Fruit fly (Drosophila melanogaster) whole organism, embryonic: ENCODE data around the gene CG1161.

Source experiments
- Bdp1 ChIP-seq: fragments of 200-800 bp; sonication (Bioruptor generic); optimal IDR thresholded peaks from 3 replicates; lab custom pipeline; 2016; ENCODE audit warnings: missing biosample characterization, missing genetic modification characterization
- Blimp-1 ChIP-seq: fragments of 200-800 bp; sonication (Bioruptor generic); optimal IDR thresholded peaks from 3 replicates; lab custom pipeline; 2018; ENCODE audit warnings: missing biosample characterization, missing genetic modification characterization, mild to moderate bottlenecking, moderate library complexity, missing genetic modification reagents
- CG10274 ChIP-seq: fragments of 200-800 bp; sonication (Bioruptor generic); optimal IDR thresholded peaks from 3 replicates; lab custom pipeline; 2017; ENCODE audit warnings: missing biosample characterization, mild to moderate bottlenecking, missing genetic modification characterization
- CG10543 ChIP-seq: fragments of 200-800 bp; sonication (Bioruptor generic); optimal IDR thresholded peaks from 3 replicates; lab custom pipeline; 2017; ENCODE audit warnings: missing biosample characterization, mild to moderate bottlenecking, missing genetic modification characterization, moderate library complexity
- CG10654 ChIP-seq: fragments of 200-800 bp; sonication (Bioruptor generic); optimal IDR thresholded peaks from 2 replicates; lab custom pipeline; 2016; ENCODE audit warnings: missing biosample characterization, missing genetic modification characterization
- CG10959 ChIP-seq: fragments of 200-800 bp; sonication (Bioruptor generic); IDR thresholded peaks from 2 replicates; pipeline ENCODE4 v1.3.6; 2022; ENCODE audit warnings: missing biosample characterization, missing genetic modification characterization
- CG11247 ChIP-seq: fragments of 200-800 bp; sonication (Bioruptor generic); IDR thresholded peaks from 2 replicates; pipeline ENCODE4 v1.3.6; 2022; ENCODE audit warnings: missing biosample characterization, missing genetic modification characterization
- CG12104 ChIP-seq: fragments of 200-800 bp; sonication (Bioruptor generic); optimal IDR thresholded peaks from 3 replicates; lab custom pipeline; 2016; ENCODE audit warnings: missing biosample characterization, missing genetic modification characterization
- CG12219 ChIP-seq: fragments of 200-800 bp; sonication (Bioruptor generic); optimal IDR thresholded peaks from 3 replicates; lab custom pipeline; 2018; ENCODE audit warnings: missing biosample characterization, mild to moderate bottlenecking, missing genetic modification characterization
- CG12236 ChIP-seq: fragments of 200-800 bp; sonication (Bioruptor generic); optimal IDR thresholded peaks from 2 replicates; lab custom pipeline; 2016; ENCODE audit warnings: missing biosample characterization, missing genetic modification characterization
- CG12769 ChIP-seq: fragments of 200-800 bp; sonication (Bioruptor generic); optimal IDR thresholded peaks from 2 replicates; lab custom pipeline; 2019; ENCODE audit warnings: missing biosample characterization, mild to moderate bottlenecking, missing genetic modification characterization, moderate library complexity
- CG13287 ChIP-seq: fragments of 200-800 bp; sonication (Bioruptor generic); IDR thresholded peaks from 2 replicates; pipeline ENCODE4 v1.3.6; 2022; ENCODE audit warnings: missing biosample characterization, missing genetic modification characterization; ENCODE audit not compliant: partially characterized antibody
- CG13894 ChIP-seq: fragments of 200-800 bp; sonication (Bioruptor generic); optimal IDR thresholded peaks from 3 replicates; lab custom pipeline; 2018; ENCODE audit warnings: missing biosample characterization, mild to moderate bottlenecking, missing genetic modification characterization, moderate library complexity
- CG14667 ChIP-seq: fragments of 200-800 bp; sonication (Bioruptor generic); IDR thresholded peaks from 2 replicates; pipeline ENCODE4 v1.3.6; 2022; ENCODE audit warnings: missing biosample characterization, missing genetic modification characterization
- CG15601 ChIP-seq: fragments of 200-800 bp; sonication (Bioruptor generic); optimal IDR thresholded peaks from 3 replicates; lab custom pipeline; 2019; ENCODE audit warnings: missing biosample characterization, mild to moderate bottlenecking, missing genetic modification characterization, moderate library complexity
- CG16813 ChIP-seq: fragments of 200-800 bp; sonication (Bioruptor generic); IDR thresholded peaks from 3 replicates; pipeline ENCODE4 v1.3.6; 2022; ENCODE audit warnings: missing biosample characterization, missing genetic modification characterization; ENCODE audit not compliant: partially characterized antibody
- CG17359 ChIP-seq: fragments of 200-800 bp; sonication (Bioruptor generic); optimal IDR thresholded peaks from 3 replicates; lab custom pipeline; 2018; ENCODE audit warnings: missing biosample characterization, mild to moderate bottlenecking, missing genetic modification characterization, moderate library complexity
- CG2199 ChIP-seq: fragments of 200-800 bp; sonication (Bioruptor generic); IDR thresholded peaks from 3 replicates; pipeline ENCODE4 v1.3.6; 2022; ENCODE audit warnings: missing biosample characterization, missing genetic modification characterization
- CG31441 ChIP-seq: fragments of 200-800 bp; sonication (Bioruptor generic); IDR thresholded peaks from 2 replicates; pipeline ENCODE4 v1.3.6; 2022; ENCODE audit warnings: missing biosample characterization, missing genetic modification characterization
- CG32767 ChIP-seq: fragments of 200-800 bp; sonication (Bioruptor generic); IDR thresholded peaks from 2 replicates; pipeline ENCODE4 v1.3.6; 2022; ENCODE audit warnings: missing biosample characterization, missing genetic modification characterization
- CG42726 ChIP-seq: fragments of 200-800 bp; sonication (Bioruptor generic); IDR thresholded peaks from 2 replicates; pipeline ENCODE4 v1.3.6; 2022; ENCODE audit warnings: missing biosample characterization, missing genetic modification characterization; ENCODE audit not compliant: partially characterized antibody
- CG4360 ChIP-seq: fragments of 200-800 bp; sonication (Bioruptor generic); IDR thresholded peaks from 2 replicates; pipeline ENCODE4 v1.3.6; 2022; ENCODE audit warnings: missing biosample characterization, missing genetic modification characterization
- CG6175 ChIP-seq: fragments of 200-800 bp; sonication (Bioruptor generic); IDR thresholded peaks from 3 replicates; pipeline ENCODE4 v1.3.6; 2022; ENCODE audit warnings: missing biosample characterization, missing genetic modification characterization
- CG6254 ChIP-seq: fragments of 200-800 bp; sonication (Bioruptor generic); optimal IDR thresholded peaks from 3 replicates; lab custom pipeline; 2017; ENCODE audit warnings: mild to moderate bottlenecking, missing biosample characterization, missing genetic modification reagents, missing genetic modification characterization
- CG6791 ChIP-seq: fragments of 200-800 bp; sonication (Bioruptor generic); IDR thresholded peaks from 3 replicates; pipeline ENCODE4 v1.3.6; 2022; ENCODE audit warnings: missing biosample characterization, missing genetic modification characterization; ENCODE audit not compliant: partially characterized antibody
- CG8290 ChIP-seq, 3 experiments: fragments of 200-800 bp; sonication (Bioruptor generic); optimal IDR thresholded peaks; 2 replicates each; lab custom pipeline; 2016 to 2019; ENCODE audit warnings: missing biosample characterization in 3 of 3, missing genetic modification characterization in 3 of 3, mild to moderate bottlenecking in 2 of 3, moderate library complexity in 1 of 3
- CkIIα-i1 ChIP-seq: fragments of 200-800 bp; sonication (Bioruptor generic); IDR thresholded peaks from 2 replicates; pipeline ENCODE4 v1.3.6; 2022; ENCODE audit warnings: missing biosample characterization, missing genetic modification characterization
- D19A ChIP-seq: fragments of 200-800 bp; optimal IDR thresholded peaks from 3 replicates; lab custom pipeline; 2019; ENCODE audit warnings: missing biosample characterization, mild to moderate bottlenecking, missing genetic modification characterization, moderate library complexity
- Hmr ChIP-seq: fragments of 200-800 bp; sonication (Bioruptor generic); optimal IDR thresholded peaks from 3 replicates; lab custom pipeline; 2017; ENCODE audit warnings: mild to moderate bottlenecking, missing biosample characterization, missing genetic modification reagents, missing genetic modification characterization
- Hr78 ChIP-seq, 2 experiments: fragments of 200-800 bp in 1 of 2; fragments of >200 bp in 1 of 2; sonication (Bioruptor generic) in 1 of 2; optimal IDR thresholded peaks; 2 replicates each; lab custom pipeline; 2017 to 2019; ENCODE audit warnings: missing biosample characterization in 2 of 2, missing genetic modification characterization in 2 of 2, mild to moderate bottlenecking in 1 of 2, moderate library complexity in 1 of 2
- Opbp ChIP-seq: fragments of 200-800 bp; sonication (Bioruptor generic); IDR thresholded peaks from 3 replicates; pipeline ENCODE4 v1.3.6; 2022; ENCODE audit warnings: missing biosample characterization, missing genetic modification characterization; ENCODE audit not compliant: partially characterized antibody
- amos ChIP-seq: fragments of 200-800 bp; sonication (Bioruptor generic); IDR thresholded peaks from 2 replicates; pipeline ENCODE4 v1.3.6; 2022; ENCODE audit warnings: missing biosample characterization, missing genetic modification characterization; ENCODE audit not compliant: partially characterized antibody
- ato ChIP-seq: fragments of 200-800 bp; sonication (Bioruptor generic); IDR thresholded peaks from 2 replicates; pipeline ENCODE4 v1.3.6; 2022; ENCODE audit warnings: missing biosample characterization, missing genetic modification characterization; ENCODE audit not compliant: partially characterized antibody
- chif ChIP-seq, 2 experiments: fragments of 200-800 bp; sonication (Bioruptor generic); optimal IDR thresholded peaks; 3 replicates each; lab custom pipeline; 2016; ENCODE audit warnings: missing biosample characterization in 2 of 2, missing genetic modification characterization in 2 of 2
- chinmo ChIP-seq: fragments of 200-800 bp; sonication (Bioruptor generic); IDR thresholded peaks from 4 replicates; pipeline ENCODE4 v1.3.6; 2022; ENCODE audit warnings: missing biosample characterization, missing genetic modification characterization; ENCODE audit not compliant: partially characterized antibody
- crc ChIP-seq: fragments of 200-800 bp; sonication (Bioruptor generic); optimal IDR thresholded peaks from 2 replicates; lab custom pipeline; 2016; ENCODE audit warnings: missing biosample characterization, missing genetic modification characterization
- crp ChIP-seq, 2 experiments: fragments of 200-800 bp; sonication (Bioruptor generic); optimal IDR thresholded peaks; 2 replicates in 1 of 2; 3 replicates in 1 of 2; lab custom pipeline; 2017; ENCODE audit warnings: missing biosample characterization in 2 of 2, missing genetic modification characterization in 2 of 2, mild to moderate bottlenecking in 1 of 2, moderate library complexity in 1 of 2
- ewg ChIP-seq: fragments of 200-800 bp; sonication (Bioruptor generic); optimal IDR thresholded peaks from 3 replicates; lab custom pipeline; 2017; ENCODE audit warnings: mild to moderate bottlenecking, missing biosample characterization, missing genetic modification reagents, missing genetic modification characterization
- jumu ChIP-seq: fragments of 200-800 bp; sonication (Bioruptor generic); optimal IDR thresholded peaks from 3 replicates; lab custom pipeline; 2016; ENCODE audit warnings: missing biosample characterization, missing genetic modification characterization
- kni ChIP-seq: fragments of 200-800 bp; sonication (Bioruptor generic); optimal IDR thresholded peaks from 3 replicates; lab custom pipeline; 2017; ENCODE audit warnings: mild to moderate bottlenecking, missing biosample characterization, missing genetic modification reagents, missing genetic modification characterization
- knrl ChIP-seq: fragments of 200-800 bp; sonication (Bioruptor generic); IDR thresholded peaks from 3 replicates; pipeline ENCODE4 v1.3.6; 2022; ENCODE audit warnings: missing biosample characterization, missing genetic modification characterization; ENCODE audit not compliant: partially characterized antibody
- nerfin-2 ChIP-seq: fragments of 200-800 bp; sonication (Bioruptor generic); IDR thresholded peaks from 2 replicates; pipeline ENCODE4 v1.3.6; 2022; ENCODE audit warnings: missing biosample characterization, missing genetic modification characterization; ENCODE audit not compliant: partially characterized antibody
- nom ChIP-seq: fragments of 200-800 bp; sonication (Bioruptor generic); optimal IDR thresholded peaks from 2 replicates; lab custom pipeline; 2017; ENCODE audit warnings: missing biosample characterization, missing genetic modification characterization, mild to moderate bottlenecking, moderate library complexity, missing genetic modification reagents
- pho ChIP-seq: fragments of 200-800 bp; sonication (Bioruptor generic); optimal IDR thresholded peaks from 2 replicates; lab custom pipeline; 2016; ENCODE audit warnings: missing biosample characterization, missing genetic modification characterization
- run ChIP-seq: fragments of 200-800 bp; sonication (Bioruptor generic); optimal IDR thresholded peaks from 3 replicates; lab custom pipeline; 2018; ENCODE audit warnings: missing biosample characterization, mild to moderate bottlenecking, missing genetic modification characterization
- seq ChIP-seq: fragments of 200-800 bp; sonication (Bioruptor generic); IDR thresholded peaks from 2 replicates; pipeline ENCODE4 v1.3.6; 2022; ENCODE audit warnings: missing biosample characterization, missing genetic modification characterization
- ssp ChIP-seq: fragments of 200-800 bp; sonication (Bioruptor generic); IDR thresholded peaks from 2 replicates; pipeline ENCODE4 v1.3.6; 2022; ENCODE audit warnings: missing biosample characterization, missing genetic modification characterization
- unc-4 ChIP-seq: fragments of 200-800 bp; sonication (Bioruptor generic); IDR thresholded peaks from 2 replicates; pipeline ENCODE4 v1.3.6; 2022; ENCODE audit warnings: missing biosample characterization, missing genetic modification characterization; ENCODE audit not compliant: partially characterized antibody

CG1161 gene

dm6 chr3R:5387996-5388395 is 33.1 kb downstream of the CG1161 start:
- TF ChIP-seq run (tag; lab: Kevin White, UChicago) (no peak), CG12219 (GFP tag; lab: Kevin White, UChicago) (no peak), nerfin-2 (GFP tag; lab: Robert Waterston, UW) (0 out of 2 replicates have a peak, but pooled peaks have one; percentile 21), CG10543 (GFP tag; lab: Kevin White, UChicago) (no peak), CG13287 (GFP tag; lab: Robert Waterston, UW) (no peak), Bdp1 (GFP tag; lab: Kevin White, UChicago) (peak; percentile 93), CG11247 (GFP tag; lab: Robert Waterston, UW) (no peak), CG6254 (GFP tag; lab: Kevin White, UChicago) (no peak), CkIIα-i1 (no peak), Opbp (GFP tag; lab: Robert Waterston, UW) (0 out of 3 replicates have a peak, but pooled peaks have one; percentile 42), unc-4 (GFP tag; lab: Robert Waterston, UW) (0 out of 2 replicates have a peak, but pooled peaks have one; percentile 36), CG16813 (GFP tag; lab: Robert Waterston, UW) (peak; percentile 12; the same call in 1 of the 3 replicates), amos (peak; percentile 31; the same call in 1 of the 2 replicates), CG12236 (no peak), CG14667 (GFP tag; lab: Robert Waterston, UW) (no peak), CG10654 (GFP tag; lab: Kevin White, UChicago) (no peak), CG10959 (GFP tag; lab: Robert Waterston, UW) (no peak), CG17359 (tag; lab: Kevin White, UChicago) (no peak), CG4360 (GFP tag; lab: Robert Waterston, UW) (no peak), CG15601 (tag; lab: Kevin White, UChicago) (no peak), chinmo (GFP tag; lab: Robert Waterston, UW) (0 out of 4 replicates have a peak, but pooled peaks have one; percentile 77), ato (GFP tag; lab: Robert Waterston, UW) (0 out of 2 replicates have a peak, but pooled peaks have one; percentile 17), crc (no peak), Blimp-1 (GFP tag; lab: Kevin White, UChicago) (no peak), seq (peak; percentile 36; the same call in 1 of the 2 replicates), Hmr (GFP tag; lab: Kevin White, UChicago) (no peak), CG6791 (GFP tag; lab: Robert Waterston, UW) (peak; percentile 47; the same call in 1 of the 3 replicates), ewg (GFP tag; lab: Kevin White, UChicago) (peak; percentile 81), pho (GFP tag; lab: Kevin White, UChicago) (no peak), CG13894 (tag; lab: Kevin White, UChicago) (no peak), CG10274 (GFP tag; lab: Kevin White, UChicago) (no peak), chif (GFP tag; optimal IDR thresholded peaks at IDR 0.05; lab: Kevin White, UChicago) (no peak), CG31441 (GFP tag; lab: Robert Waterston, UW) (no peak), CG42726 (GFP tag; lab: Robert Waterston, UW) (0 out of 2 replicates have a peak, but pooled peaks have one; percentile 9), crp (GFP tag; optimal IDR thresholded peaks at IDR 0.05; lab: Kevin White, UChicago) (peak in 1 of 2 experiments; percentile 26), knrl (GFP tag; lab: Robert Waterston, UW) (0 out of 3 replicates have a peak, but pooled peaks have one; percentile 15), jumu (GFP tag; lab: Kevin White, UChicago) (no peak)

DNA sequence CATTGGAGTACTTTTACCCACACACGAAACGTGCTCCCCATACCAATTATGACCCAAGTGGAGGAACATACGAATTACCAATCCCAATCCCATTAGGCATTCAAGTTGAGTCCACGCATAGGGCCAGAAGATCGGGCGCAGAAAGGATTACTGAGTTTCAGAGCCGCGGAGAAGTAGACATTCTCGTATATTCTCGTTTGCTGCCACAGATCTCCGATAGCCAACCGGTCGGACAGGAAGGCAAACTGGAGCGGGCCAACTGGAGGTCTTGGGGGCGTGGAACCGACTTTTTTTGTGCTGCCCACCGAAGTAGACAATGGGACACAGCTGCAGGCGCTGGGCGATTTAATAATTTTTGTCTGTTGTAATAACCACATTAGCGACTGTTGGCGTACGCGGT is 34.1 kb downstream of the CG1161 start:
- TF ChIP-seq CG6175 (GFP tag; lab: Robert Waterston, UW) (0 out of 3 replicates have a peak, but pooled peaks have one; percentile 13), CG8290 (GFP tag; optimal IDR thresholded peaks at IDR 0.05; lab: Kevin White, UChicago) (no peak), CG8290 (tag; optimal IDR thresholded peaks at IDR 0.05; lab: Kevin White, UChicago) (no peak), CG32767 (no peak), CG12104 (GFP tag; lab: Kevin White, UChicago) (no peak), Hr78 (GFP tag; optimal IDR thresholded peaks at IDR 0.05; lab: Kevin White, UChicago) (peak in 1 of 2 experiments; percentile 76), nom (GFP tag; lab: Kevin White, UChicago) (peak; percentile 10), kni (GFP tag; lab: Kevin White, UChicago) (peak; percentile 62), ssp (GFP tag; lab: Robert Waterston, UW) (no peak), CG12769 (tag; lab: Kevin White, UChicago) (no peak), CG2199 (GFP tag; lab: Robert Waterston, UW) (no peak), D19A (no peak)
